Fruit fly (Drosophila melanogaster): ENCODE data around the gene CG10097.

DNA sequence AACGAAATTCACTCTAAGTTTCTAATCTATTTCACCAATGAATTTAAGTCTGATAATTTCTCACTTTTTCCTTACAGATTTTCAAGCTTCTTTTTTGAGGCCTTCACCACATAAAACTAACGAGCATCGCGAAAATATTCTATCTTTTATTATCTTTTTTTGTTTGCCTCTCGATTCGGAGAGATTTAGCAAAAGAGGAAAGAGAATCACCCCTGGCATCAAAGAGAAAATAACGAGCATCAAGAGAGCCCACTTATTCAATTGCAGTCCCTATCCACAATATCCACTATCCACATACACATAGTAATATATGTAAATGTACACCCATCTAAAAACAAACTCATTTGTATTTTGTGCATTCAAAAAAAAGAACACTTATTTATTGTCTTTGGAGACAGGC is 28.3 kb downstream of the CG10097 start, which contains the start of gene GstD9:
- TF ChIP-seq pan (optimal IDR thresholded peaks at IDR 0.05) (no peak), pan (GFP tag; optimal IDR thresholded peaks at IDR 0.05 in 1 of 2, IDR thresholded peaks at IDR 0.05 in 1 of 2) (no peak), CG6254 (GFP tag; optimal IDR thresholded peaks at IDR 0.05) (no peak), CG11093 (GFP tag; IDR thresholded peaks at IDR 0.05) (no peak), bsh (GFP tag; optimal IDR thresholded peaks at IDR 0.05) (no peak), CG9437 (GFP tag; optimal IDR thresholded peaks at IDR 0.05) (no peak), HLH54F (GFP tag; optimal IDR thresholded peaks at IDR 0.05) (no peak)
